Worm (Caenorhabditis elegans) whole organism, L4 larva: ENCODE data around the gene C25A8.5.

ENCODE experiments used
- daf-16 ChIP-seq, 3 experiments: sonication (generic microtip); optimal IDR thresholded peaks; 2 replicates each; lab custom pipeline; 2016 to 2017; ENCODE audit warnings: missing genetic modification characterization in 3 of 3, missing genetic modification reagents in 3 of 3, mild to moderate bottlenecking in 2 of 3, missing compliant biosample characterization in 2 of 3, missing biosample characterization in 1 of 3, moderate library complexity in 1 of 3
- jun-1 ChIP-seq: fragments of 150-350 bp; optimal IDR thresholded peaks from 2 replicates; lab custom pipeline; 2014; ENCODE audit warnings: missing biosample characterization, missing genetic modification reagents, missing genetic modification characterization
- lin-15B ChIP-seq: fragments of 150-350 bp; sonication (generic microtip); optimal IDR thresholded peaks from 3 replicates; lab custom pipeline; 2014; ENCODE audit warnings: missing biosample characterization, missing genetic modification characterization
- mdt-29 ChIP-seq: fragments of 200-800 bp; sonication (Bioruptor generic); IDR thresholded peaks from 2 replicates; pipeline ENCODE4 v1.3.6; 2022; ENCODE audit warnings: missing genetic modification reagents, missing genetic modification characterization, missing compliant biosample characterization
- mep-1 ChIP-seq: fragments of 150-350 bp; sonication (generic microtip); optimal IDR thresholded peaks from 3 replicates; lab custom pipeline; 2014; ENCODE audit warnings: missing biosample characterization, missing genetic modification characterization
- nhr-11 ChIP-seq: fragments of 150-350 bp; optimal IDR thresholded peaks from 2 replicates; lab custom pipeline; 2014; ENCODE audit warnings: missing biosample characterization, missing genetic modification characterization
- nhr-28 ChIP-seq: fragments of 150-350 bp; optimal IDR thresholded peaks from 2 replicates; lab custom pipeline; 2014; ENCODE audit warnings: missing biosample characterization, missing genetic modification characterization
- pha-4 ChIP-seq, 2 experiments: fragments of 150-350 bp in 1 of 2; fragments of 200-800 bp in 1 of 2; sonication (Bioruptor generic) in 1 of 2; IDR thresholded peaks in 1 of 2; optimal IDR thresholded peaks in 1 of 2; 2 replicates each; pipeline versions ENCODE4 v1.3.6 to Lab custom; 2014 to 2022; ENCODE audit warnings: missing genetic modification characterization in 2 of 2, missing genetic modification reagents in 2 of 2, missing biosample characterization in 1 of 2, missing compliant biosample characterization in 1 of 2
- sdz-12 ChIP-seq: fragments of 200-800 bp; sonication (Bioruptor generic); optimal IDR thresholded peaks from 2 replicates; lab custom pipeline; 2018; ENCODE audit warnings: mild to moderate bottlenecking, missing genetic modification characterization, missing compliant biosample characterization
- spr-1 ChIP-seq: sonication (generic microtip); optimal IDR thresholded peaks from 2 replicates; lab custom pipeline; 2016; ENCODE audit warnings: mild to moderate bottlenecking, missing genetic modification characterization, missing compliant biosample characterization
- ztf-11 ChIP-seq: fragments of 150-350 bp; optimal IDR thresholded peaks from 2 replicates; lab custom pipeline; 2014; ENCODE audit warnings: missing biosample characterization, missing genetic modification characterization
- ztf-7 ChIP-seq: fragments of 150-350 bp; optimal IDR thresholded peaks from 2 replicates; lab custom pipeline; 2014; ENCODE audit warnings: missing biosample characterization, missing genetic modification characterization

DNA sequence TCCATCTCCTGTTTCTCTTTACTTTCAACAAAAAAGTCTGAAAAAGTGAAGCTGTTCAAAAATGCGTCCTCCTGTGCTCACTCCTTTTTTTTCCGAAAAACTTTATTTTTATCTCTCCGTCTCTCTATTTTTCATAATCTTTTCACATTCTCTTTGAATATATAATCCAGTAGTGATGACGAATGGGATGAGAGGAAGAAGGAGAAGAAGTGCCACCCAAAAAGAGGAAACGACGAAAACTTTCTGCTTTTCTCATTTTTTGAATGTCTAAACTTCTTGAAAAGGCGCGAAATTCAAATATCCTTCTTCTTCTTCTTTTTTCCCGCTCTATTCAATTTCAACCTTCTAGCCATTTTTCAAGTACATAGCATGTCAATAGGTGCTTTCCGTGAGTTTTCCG lies 44.6 kb upstream of the C25A8.5 start:
- TF ChIP-seq mep-1 (tag; lab: Kevin White, UChicago) (no peak), mdt-29 (GFP tag; lab: Robert Waterston, UW) (no peak), nhr-11 (tag; lab: Kevin White, UChicago) (no peak), nhr-28 (no peak), pha-4 (GFP tag; IDR thresholded peaks at IDR 0.05; lab: Robert Waterston, UW) (no peak), pha-4 (tag; optimal IDR thresholded peaks at IDR 0.05; lab: Kevin White, UChicago) (no peak), ztf-7 (tag; lab: Kevin White, UChicago) (no peak), ztf-11 (tag; lab: Kevin White, UChicago) (no peak), lin-15B (no peak), daf-16 (GFP tag; optimal IDR thresholded peaks at IDR 0.05; lab: Kevin White, UChicago) (no peak), daf-16 (tag; optimal IDR thresholded peaks at IDR 0.05; lab: Kevin White, UChicago) (no peak), jun-1 (tag; lab: Kevin White, UChicago) (no peak), spr-1 (tag; lab: Kevin White, UChicago) (no peak), sdz-12 (GFP tag; lab: Kevin White, UChicago) (no peak)
